Fruit fly (Drosophila melanogaster): ENCODE data around the gene CG18135.
A peak's percentile ranks its signal among the peaks of the same experiment; 100 is the strongest.

The CG18135 gene

DNA sequence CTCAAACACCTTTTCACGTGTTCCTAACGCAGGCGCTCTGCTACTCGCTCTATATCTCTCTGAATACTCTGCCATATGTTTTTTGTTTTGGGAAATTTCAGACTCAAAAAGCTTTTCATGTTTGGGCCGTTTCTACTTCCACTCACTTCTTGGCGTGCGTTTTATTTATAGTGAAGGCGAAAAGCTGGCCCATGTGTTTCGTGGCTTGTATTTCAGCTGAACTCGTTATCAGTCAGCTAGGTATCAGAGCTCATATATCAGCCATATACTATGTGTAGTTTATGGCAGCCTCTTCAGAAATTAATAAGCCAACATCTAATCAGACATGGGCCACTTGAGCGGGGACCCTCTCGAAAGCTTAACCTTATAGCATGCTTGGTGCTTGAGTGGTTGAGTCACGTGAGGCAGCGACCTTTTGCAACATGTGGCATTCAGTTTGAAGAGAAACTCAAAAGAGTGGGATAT is 3.5 kb downstream of the CG18135 start:
- TF ChIP-seq Eip78C (GFP tag), result peak; percentile 29
- no peak for TF ChIP-seq fd85E (GFP tag; optimal IDR thresholded peaks at IDR 0.05)
- no peak for TF ChIP-seq Hr4 (GFP tag; optimal IDR thresholded peaks at IDR 0.05)

DNA sequence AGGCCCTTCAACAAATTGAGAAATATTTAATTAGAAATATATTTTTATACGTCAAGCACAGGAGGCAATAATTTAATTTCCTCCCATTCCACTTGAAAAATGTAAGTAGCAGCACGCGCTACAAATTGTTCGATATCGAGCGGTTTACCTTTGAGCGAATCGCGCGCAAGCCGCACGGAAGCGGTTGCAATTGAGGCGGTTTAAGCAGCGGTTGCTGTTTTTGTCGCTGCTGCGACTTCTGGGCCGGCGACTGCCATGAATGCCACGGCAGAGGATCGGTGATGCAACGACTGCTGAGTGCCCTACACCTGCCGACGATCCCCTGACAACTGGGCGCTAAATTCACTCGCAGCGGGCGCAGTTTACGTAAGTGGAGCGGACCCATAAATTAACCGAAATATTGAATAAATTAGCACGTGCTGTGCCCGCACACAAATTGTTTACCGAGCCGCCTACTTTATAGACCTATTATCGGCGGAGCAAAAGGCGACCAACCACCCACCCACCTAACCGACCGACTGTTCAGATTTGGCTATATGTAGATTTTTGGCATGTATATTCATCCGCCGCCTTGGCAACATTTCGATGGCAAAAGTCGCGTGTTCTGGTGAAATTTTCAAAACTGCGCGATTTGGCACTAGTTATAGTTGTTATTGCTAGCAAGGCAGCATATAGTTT is 4.4 kb downstream of the CG18135 start:
- TF ChIP-seq dsx (GFP tag; optimal IDR thresholded peaks at IDR 0.05; ENCODE audit: poor library complexity, severe bottlenecking), result no peak
- no peak for TF ChIP-seq Gug (GFP tag; IDR thresholded peaks at IDR 0.05)
- TF ChIP-seq Blimp-1 (GFP tag; optimal IDR thresholded peaks at IDR 0.05), result no peak
- no peak for TF ChIP-seq topi (GFP tag; optimal IDR thresholded peaks at IDR 0.05)
- TF ChIP-seq Ets96B (tag; optimal IDR thresholded peaks at IDR 0.05), result no peak
- no peak for TF ChIP-seq CG7368 (GFP tag; optimal IDR thresholded peaks at IDR 0.05)
- no peak for TF ChIP-seq Ets21C (GFP tag; optimal IDR thresholded peaks at IDR 0.05)
- TF ChIP-seq CG8632 (GFP tag; optimal IDR thresholded peaks at IDR 0.05), result no peak
- no peak for TF ChIP-seq net (GFP tag; optimal IDR thresholded peaks at IDR 0.05)
- TF ChIP-seq CG1621 (tag; optimal IDR thresholded peaks at IDR 0.05), result no peak
- TF ChIP-seq esn (GFP tag; optimal IDR thresholded peaks at IDR 0.05), result no peak
- no peak for TF ChIP-seq fkh (GFP tag; optimal IDR thresholded peaks at IDR 0.05)
- TF ChIP-seq CG11762 (GFP tag; optimal IDR thresholded peaks at IDR 0.05; ENCODE audit: insufficient read depth), result no peak
- TF ChIP-seq Met (GFP tag; optimal IDR thresholded peaks at IDR 0.05), result no peak
- TF ChIP-seq CG11294 (GFP tag; IDR thresholded peaks at IDR 0.05), result no peak

- TF ChIP-seq cyc (GFP tag; optimal IDR thresholded peaks at IDR 0.05) (no peak), svp (GFP tag) (peak; percentile 63)
Measured at dm6 chr3L:18992820-18993219, 5.3 kb downstream of the CG18135 start.

DNA sequence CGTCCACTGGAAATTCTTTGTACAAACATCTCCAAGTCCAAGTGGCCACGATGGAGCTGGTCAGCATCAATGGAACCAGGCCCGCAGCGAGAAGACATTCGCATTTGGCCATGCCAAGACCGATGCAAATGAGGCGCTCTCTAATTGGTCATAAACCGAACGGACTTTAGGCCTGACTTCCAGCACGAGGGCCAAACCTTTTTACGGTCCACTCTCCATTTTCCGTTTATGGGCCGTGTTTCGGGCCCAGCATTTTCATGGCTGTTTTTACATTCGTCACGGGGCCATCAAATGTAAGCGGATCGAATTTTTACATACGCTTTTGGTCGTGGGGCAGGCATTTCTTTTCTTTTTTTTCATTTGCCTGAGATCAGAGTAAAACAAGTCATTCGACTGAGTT is 8.5 kb downstream of the CG18135 start, which contains the start of gene CG34256:
Gene CG34256 (minus strand): TSS at position 205 of the 400 bp plus-strand sequence.
- TF ChIP-seq svp (GFP tag), result peak; percentile 5
- TF ChIP-seq dsx (GFP tag; optimal IDR thresholded peaks at IDR 0.05; ENCODE audit: poor library complexity, severe bottlenecking), result no peak

DNA sequence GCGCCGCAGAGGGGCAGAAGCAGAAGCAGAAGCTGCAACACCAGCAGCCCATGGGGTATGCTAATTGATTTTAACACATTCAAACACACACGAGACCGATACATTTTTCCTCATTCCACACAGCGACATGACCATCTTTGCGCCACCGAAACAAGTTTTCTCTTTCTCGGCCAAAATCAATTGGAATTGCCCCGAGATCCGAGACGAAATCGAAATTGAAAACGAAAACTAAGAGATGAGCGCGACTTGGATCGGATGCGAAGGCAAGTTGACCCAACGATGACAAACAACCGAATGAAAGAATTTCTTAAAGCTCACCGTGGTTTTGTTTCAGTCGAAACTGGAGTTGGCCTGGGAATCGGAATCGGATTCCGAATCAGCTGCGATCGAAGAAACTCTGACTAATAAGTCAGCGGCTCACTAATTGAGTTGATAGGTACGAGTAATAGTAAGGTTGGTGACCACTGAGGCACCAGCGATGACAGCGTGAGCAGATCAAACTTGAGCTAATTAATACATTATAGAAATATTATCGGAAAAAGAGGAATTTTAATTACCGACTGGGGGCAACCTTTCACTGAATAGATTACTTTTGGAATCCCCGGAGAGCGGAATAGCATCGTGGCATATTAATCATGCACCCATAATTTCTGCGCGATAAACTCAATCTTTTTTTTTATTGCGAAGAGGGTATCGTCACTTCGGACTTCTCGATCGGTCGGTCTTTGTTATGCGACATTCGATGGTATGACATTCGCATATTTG is 9.8 kb downstream of the CG18135 start, which contains the start of gene CG11619:
Gene CG11619 (minus strand): TSS at position 269 of the 765 bp plus-strand sequence.
- TF ChIP-seq topi (GFP tag; optimal IDR thresholded peaks at IDR 0.05), result peak; percentile 44
- peak; percentile 15 for TF ChIP-seq Sox15 (GFP tag; optimal IDR thresholded peaks at IDR 0.05)
- TF ChIP-seq CG31627 (GFP tag; optimal IDR thresholded peaks at IDR 0.05), result peak; percentile 14
- peak; percentile 83 for TF ChIP-seq Blimp-1 (GFP tag; optimal IDR thresholded peaks at IDR 0.05)
- TF ChIP-seq CG32006 (GFP tag; optimal IDR thresholded peaks at IDR 0.05), result no peak
- peak; percentile 19 for TF ChIP-seq CG3919 (GFP tag; optimal IDR thresholded peaks at IDR 0.05)
- peak; percentile 30 for TF ChIP-seq Met (GFP tag; optimal IDR thresholded peaks at IDR 0.05)
- TF ChIP-seq CG6792 (GFP tag; optimal IDR thresholded peaks at IDR 0.05), result peak; percentile 12
- peak; percentile 0 for TF ChIP-seq CG34406 (GFP tag; optimal IDR thresholded peaks at IDR 0.05)
- TF ChIP-seq ss (GFP tag; optimal IDR thresholded peaks at IDR 0.05), result no peak
- peak; percentile 35 for TF ChIP-seq Hr39 (GFP tag; optimal IDR thresholded peaks at IDR 0.05)
- no peak for TF ChIP-seq fd59A (GFP tag; optimal IDR thresholded peaks at IDR 0.05)
- TF ChIP-seq svp (GFP tag), result peak; percentile 85
- no peak for TF ChIP-seq CG16779 (tag; optimal IDR thresholded peaks at IDR 0.05)
- TF ChIP-seq acj6 (GFP tag; optimal IDR thresholded peaks at IDR 0.05), result peak; percentile 26
- no peak for TF ChIP-seq Lpt (GFP tag; optimal IDR thresholded peaks at IDR 0.05)
- peak; percentile 4 for TF ChIP-seq Eip75B (GFP tag; optimal IDR thresholded peaks at IDR 0.05)
- TF ChIP-seq Smox (GFP tag; optimal IDR thresholded peaks at IDR 0.05), result peak; percentile 37
- peak; percentile 10 for TF ChIP-seq cyc (GFP tag; optimal IDR thresholded peaks at IDR 0.05)
- TF ChIP-seq Eip78C (GFP tag), result peak; percentile 76
- TF ChIP-seq pdm3 (GFP tag; optimal IDR thresholded peaks at IDR 0.05), result peak; percentile 15

All from whole organism, prepupa.